Worm (Caenorhabditis elegans): ENCODE data around the gene fbxa-166.

fbxa-166 gene

ce11 chrII:1595137-1595536 is 23.7 kb downstream of the fbxa-166 start, which contains the start of gene clec-20:
Gene clec-20 (minus strand): TSS chrII:1595237.
- TF ChIP-seq ref-2 (tag; optimal IDR thresholded peaks at IDR 0.05) (no peak), ceh-2 (tag; optimal IDR thresholded peaks at IDR 0.05) (no peak), ceh-9 (tag; optimal IDR thresholded peaks at IDR 0.05) (no peak), eyg-1 (tag; optimal IDR thresholded peaks at IDR 0.05) (no peak), ceh-6 (GFP tag; optimal IDR thresholded peaks at IDR 0.05) (no peak), sox-2 (GFP tag; IDR thresholded peaks at IDR 0.05) (no peak), C08G9.2 (tag; optimal IDR thresholded peaks at IDR 0.05) (no peak), fkh-6 (tag; optimal IDR thresholded peaks at IDR 0.05) (no peak), hlh-13 (GFP tag; optimal IDR thresholded peaks at IDR 0.05) (no peak), dmd-4 (tag; optimal IDR thresholded peaks at IDR 0.05; ENCODE audit: borderline replicate concordance) (no peak), ceh-14 (tag; optimal IDR thresholded peaks at IDR 0.05) (no peak), ttx-3 (tag; optimal IDR thresholded peaks at IDR 0.05) (no peak), ceh-48 (tag; optimal IDR thresholded peaks at IDR 0.05) (no peak), pag-3 (tag; optimal IDR thresholded peaks at IDR 0.05; ENCODE audit: borderline replicate concordance) (no peak), nfya-1 (tag; optimal IDR thresholded peaks at IDR 0.05) (no peak), tbx-2 (tag; optimal IDR thresholded peaks at IDR 0.05) (no peak), pat-9 (tag; optimal IDR thresholded peaks at IDR 0.05) (no peak), ztf-16 (tag; optimal IDR thresholded peaks at IDR 0.05) (no peak), ceh-45 (GFP tag; IDR thresholded peaks at IDR 0.05) (no peak), ceh-31 (tag; optimal IDR thresholded peaks at IDR 0.05) (no peak)

ce11 chrII:1589845-1590244 is 29.0 kb downstream of the fbxa-166 start, which contains the start of gene T07H3.7:
Gene T07H3.7 (minus strand): TSS chrII:1589945.
- TF ChIP-seq elt-2 (tag; optimal IDR thresholded peaks at IDR 0.05), result no peak
- no peak for TF ChIP-seq sox-4 (tag; optimal IDR thresholded peaks at IDR 0.05)
- no peak for TF ChIP-seq dve-1 (tag; optimal IDR thresholded peaks at IDR 0.05)
- no peak for TF ChIP-seq fax-1 (tag; optimal IDR thresholded peaks at IDR 0.05)
- TF ChIP-seq nhr-232 (tag; optimal IDR thresholded peaks at IDR 0.05), result no peak

- TF ChIP-seq unc-3 (GFP tag; conservative IDR thresholded peaks at IDR 0.05), result no peak
- no peak for TF ChIP-seq unc-3 (tag; optimal IDR thresholded peaks at IDR 0.05)
- TF ChIP-seq ceh-18 (tag; optimal IDR thresholded peaks at IDR 0.05), result no peak
- no peak for TF ChIP-seq che-1 (tag; optimal IDR thresholded peaks at IDR 0.05)
- TF ChIP-seq madf-2 (tag; optimal IDR thresholded peaks at IDR 0.05), result no peak
- TF ChIP-seq ceh-45 (GFP tag; IDR thresholded peaks at IDR 0.05), result no peak
- no peak for TF ChIP-seq hlh-30 (tag; optimal IDR thresholded peaks at IDR 0.05; ENCODE audit: insufficient read depth)
- TF ChIP-seq pat-9 (tag; optimal IDR thresholded peaks at IDR 0.05), result no peak
- TF ChIP-seq ceh-34 (tag; optimal IDR thresholded peaks at IDR 0.05), result no peak
- TF ChIP-seq ceh-6 (GFP tag; optimal IDR thresholded peaks at IDR 0.05), result no peak
- no peak for TF ChIP-seq pax-1 (tag; optimal IDR thresholded peaks at IDR 0.05)
- TF ChIP-seq pros-1 (tag; optimal IDR thresholded peaks at IDR 0.05), result no peak
- TF ChIP-seq ceh-31 (tag; optimal IDR thresholded peaks at IDR 0.05), result no peak
- no peak for TF ChIP-seq nfya-1 (tag; optimal IDR thresholded peaks at IDR 0.05)
- no peak for TF ChIP-seq sox-4 (tag; optimal IDR thresholded peaks at IDR 0.05)
- TF ChIP-seq tbx-7 (tag; optimal IDR thresholded peaks at IDR 0.05), result no peak
- TF ChIP-seq C08G9.2 (tag; optimal IDR thresholded peaks at IDR 0.05), result no peak
- TF ChIP-seq ahr-1 (tag; optimal IDR thresholded peaks at IDR 0.05), result no peak
Observed at ce11 chrII:1586305-1586704, 32.5 kb downstream of the fbxa-166 start, which contains the start of gene T07H3.8. Gene T07H3.8 (plus strand): TSS chrII:1586605.

- no peak for TF ChIP-seq zip-5 (tag; optimal IDR thresholded peaks at IDR 0.05)
- no peak for TF ChIP-seq K09A11.1 (tag; optimal IDR thresholded peaks at IDR 0.05; ENCODE audit: insufficient read depth)
- TF ChIP-seq tbx-7 (tag; optimal IDR thresholded peaks at IDR 0.05), result no peak
- TF ChIP-seq lim-6 (tag; optimal IDR thresholded peaks at IDR 0.05), result no peak
- no peak for TF ChIP-seq C38D4.7 (GFP tag; optimal IDR thresholded peaks at IDR 0.05)
- no peak for TF ChIP-seq F13H6.1 (tag; optimal IDR thresholded peaks at IDR 0.05)
- no peak for TF ChIP-seq pros-1 (tag; optimal IDR thresholded peaks at IDR 0.05)
- no peak for TF ChIP-seq hlh-6 (tag; optimal IDR thresholded peaks at IDR 0.05)
- TF ChIP-seq ceh-6 (GFP tag; optimal IDR thresholded peaks at IDR 0.05), result no peak
- no peak for TF ChIP-seq ceh-18 (tag; optimal IDR thresholded peaks at IDR 0.05)
- TF ChIP-seq K02D7.2 (tag; optimal IDR thresholded peaks at IDR 0.05), result no peak
- TF ChIP-seq gmeb-2 (tag; optimal IDR thresholded peaks at IDR 0.05), result no peak
- no peak for TF ChIP-seq ceh-9 (tag; optimal IDR thresholded peaks at IDR 0.05)
- TF ChIP-seq sox-2 (GFP tag; IDR thresholded peaks at IDR 0.05), result no peak
- TF ChIP-seq nfya-1 (tag; optimal IDR thresholded peaks at IDR 0.05), result no peak
- no peak for TF ChIP-seq unc-42 (tag; optimal IDR thresholded peaks at IDR 0.05)
Observed at ce11 chrII:1584140-1584539, 34.7 kb downstream of the fbxa-166 start, which contains the start of gene clec-21. Gene clec-21 (minus strand): TSS chrII:1584240.

All from whole organism, late embryonic.